Worm (Caenorhabditis elegans) whole organism, late embryonic: ENCODE measurements around the gene clec-176.

Experiments used
- C38D4.7 ChIP-seq: fragments of 200-800 bp; sonication (Bioruptor generic); optimal IDR thresholded peaks from 2 replicates; lab custom pipeline; 2018; ENCODE audit warnings: mild to moderate bottlenecking, missing genetic modification characterization, moderate library complexity, missing compliant biosample characterization
- F13H6.1 ChIP-seq: sonication (generic microtip); optimal IDR thresholded peaks from 2 replicates; lab custom pipeline; 2016; ENCODE audit warnings: missing genetic modification characterization, missing compliant biosample characterization
- K02D7.2 ChIP-seq: sonication (generic microtip); optimal IDR thresholded peaks from 2 replicates; lab custom pipeline; 2017; ENCODE audit warnings: mild to moderate bottlenecking, missing genetic modification characterization, missing compliant biosample characterization
- K09A11.1 ChIP-seq: sonication (generic microtip); optimal IDR thresholded peaks from 2 replicates; lab custom pipeline; 2017; ENCODE audit warnings: antibody characterized with exemption, mild to moderate bottlenecking, missing genetic modification characterization, missing compliant biosample characterization; ENCODE audit not compliant: insufficient read depth
- T23F11.4 ChIP-seq: fragments of 200-800 bp; sonication (Bioruptor generic); optimal IDR thresholded peaks from 2 replicates; lab custom pipeline; 2018; ENCODE audit warnings: mild to moderate bottlenecking, missing genetic modification characterization, missing compliant biosample characterization
- Y22D7AL.16 ChIP-seq: sonication (generic microtip); optimal IDR thresholded peaks from 2 replicates; lab custom pipeline; 2016; ENCODE audit warnings: missing genetic modification characterization, missing compliant biosample characterization
- ama-1 ChIP-seq: fragments of 150-350 bp; optimal IDR thresholded peaks from 2 replicates; lab custom pipeline; 2014
- ceh-14 ChIP-seq: sonication (generic microtip); optimal IDR thresholded peaks from 2 replicates; lab custom pipeline; 2016; ENCODE audit warnings: missing genotype, missing genetic modification characterization, missing compliant biosample characterization
- ceh-18 ChIP-seq: sonication (generic microtip); optimal IDR thresholded peaks from 2 replicates; lab custom pipeline; 2016; ENCODE audit warnings: missing genetic modification characterization, missing compliant biosample characterization
- ceh-2 ChIP-seq: sonication (generic microtip); optimal IDR thresholded peaks from 2 replicates; lab custom pipeline; 2016; ENCODE audit warnings: missing genotype, missing genetic modification characterization, missing compliant biosample characterization
- ceh-34 ChIP-seq: sonication (generic microtip); optimal IDR thresholded peaks from 2 replicates; lab custom pipeline; 2016; ENCODE audit warnings: mild to moderate bottlenecking, missing genetic modification characterization, missing compliant biosample characterization
- ceh-6 ChIP-seq: fragments of 200-800 bp; sonication (Bioruptor generic); optimal IDR thresholded peaks from 2 replicates; lab custom pipeline; 2018; ENCODE audit warnings: mild to moderate bottlenecking, missing genetic modification characterization, missing compliant biosample characterization
- elt-4 ChIP-seq: sonication (generic microtip); optimal IDR thresholded peaks from 2 replicates; lab custom pipeline; 2016; ENCODE audit warnings: missing genetic modification characterization, missing compliant biosample characterization
- ets-4 ChIP-seq: sonication (generic microtip); optimal IDR thresholded peaks from 2 replicates; lab custom pipeline; 2016; ENCODE audit warnings: missing genetic modification characterization, missing compliant biosample characterization
- eyg-1 ChIP-seq: sonication (generic microtip); optimal IDR thresholded peaks from 2 replicates; lab custom pipeline; 2016; ENCODE audit warnings: missing genotype, missing genetic modification characterization, missing compliant biosample characterization
- fax-1 ChIP-seq: sonication (generic microtip); optimal IDR thresholded peaks from 2 replicates; lab custom pipeline; 2016; ENCODE audit warnings: missing genotype, missing genetic modification characterization, missing compliant biosample characterization
- fkh-6 ChIP-seq: sonication (generic microtip); optimal IDR thresholded peaks from 2 replicates; lab custom pipeline; 2016; ENCODE audit warnings: missing genetic modification characterization, missing compliant biosample characterization
- hlh-15 ChIP-seq: sonication (generic microtip); optimal IDR thresholded peaks from 2 replicates; lab custom pipeline; 2016; ENCODE audit warnings: missing genetic modification characterization, missing compliant biosample characterization
- hlh-6 ChIP-seq: sonication (generic microtip); optimal IDR thresholded peaks from 2 replicates; lab custom pipeline; 2016; ENCODE audit warnings: missing genotype, missing genetic modification characterization, missing compliant biosample characterization
- hlh-8 ChIP-seq: sonication (generic microtip); optimal IDR thresholded peaks from 2 replicates; lab custom pipeline; 2016; ENCODE audit warnings: missing genotype, missing genetic modification characterization, missing compliant biosample characterization
- lin-11 ChIP-seq: fragments of 200-800 bp; sonication (Bioruptor generic); optimal IDR thresholded peaks from 2 replicates; lab custom pipeline; 2018; ENCODE audit warnings: mild to moderate bottlenecking, missing genetic modification characterization, missing compliant biosample characterization
- madf-2 ChIP-seq: sonication (generic microtip); optimal IDR thresholded peaks from 2 replicates; lab custom pipeline; 2017; ENCODE audit warnings: missing genetic modification characterization, missing compliant biosample characterization
- mec-3 ChIP-seq: sonication (generic microtip); optimal IDR thresholded peaks from 2 replicates; lab custom pipeline; 2016; ENCODE audit warnings: borderline replicate concordance, missing genetic modification characterization, missing compliant biosample characterization
- nhr-11 ChIP-seq: fragments of 150-350 bp; optimal IDR thresholded peaks from 2 replicates; lab custom pipeline; 2014; ENCODE audit warnings: missing biosample characterization, missing genetic modification characterization
- npax-4 ChIP-seq: sonication (generic microtip); optimal IDR thresholded peaks from 2 replicates; lab custom pipeline; 2016; ENCODE audit warnings: missing genetic modification characterization, missing compliant biosample characterization
- pat-9 ChIP-seq: fragments of 200-800 bp; sonication (Bioruptor generic); optimal IDR thresholded peaks from 2 replicates; lab custom pipeline; 2018; ENCODE audit warnings: mild to moderate bottlenecking, missing genetic modification characterization, moderate library complexity, missing compliant biosample characterization
- pax-1 ChIP-seq: fragments of 150-350 bp; optimal IDR thresholded peaks from 2 replicates; lab custom pipeline; 2014; ENCODE audit warnings: missing biosample characterization, missing genetic modification characterization
- pha-2 ChIP-seq: sonication (generic microtip); optimal IDR thresholded peaks from 2 replicates; lab custom pipeline; 2017; ENCODE audit warnings: mild to moderate bottlenecking, missing genetic modification characterization, missing compliant biosample characterization
- pqm-1 ChIP-seq: sonication (generic microtip); optimal IDR thresholded peaks from 2 replicates; lab custom pipeline; 2016; ENCODE audit warnings: missing genetic modification characterization, missing compliant biosample characterization
- pros-1 ChIP-seq: fragments of 150-350 bp; optimal IDR thresholded peaks from 2 replicates; lab custom pipeline; 2014; ENCODE audit warnings: missing biosample characterization, missing genetic modification reagents, missing genetic modification characterization
- rnt-1 ChIP-seq: sonication (generic microtip); optimal IDR thresholded peaks from 2 replicates; lab custom pipeline; 2016; ENCODE audit warnings: missing genetic modification characterization, missing compliant biosample characterization
- syd-9 ChIP-seq: sonication (generic microtip); optimal IDR thresholded peaks from 2 replicates; lab custom pipeline; 2016; ENCODE audit warnings: mild to moderate bottlenecking, missing genetic modification characterization, moderate library complexity, missing compliant biosample characterization
- tbx-2 ChIP-seq: sonication (generic microtip); optimal IDR thresholded peaks from 2 replicates; lab custom pipeline; 2016; ENCODE audit warnings: missing genetic modification characterization, missing compliant biosample characterization
- ttx-3 ChIP-seq: sonication (generic microtip); optimal IDR thresholded peaks from 2 replicates; lab custom pipeline; 2016; ENCODE audit warnings: missing genetic modification reagents, missing genetic modification characterization, missing compliant biosample characterization
- unc-3 ChIP-seq, 2 experiments: fragments of 200-800 bp in 1 of 2; sonication (Bioruptor generic) in 1 of 2; sonication (generic microtip) in 1 of 2; conservative IDR thresholded peaks in 1 of 2; optimal IDR thresholded peaks in 1 of 2; 2 replicates each; pipeline versions ENCODE4 v1.3.6 to Lab custom; 2016 to 2022; ENCODE audit warnings: missing compliant biosample characterization in 2 of 2, missing genetic modification characterization in 2 of 2, missing genetic modification reagents in 1 of 2

clec-176 gene

DNA sequence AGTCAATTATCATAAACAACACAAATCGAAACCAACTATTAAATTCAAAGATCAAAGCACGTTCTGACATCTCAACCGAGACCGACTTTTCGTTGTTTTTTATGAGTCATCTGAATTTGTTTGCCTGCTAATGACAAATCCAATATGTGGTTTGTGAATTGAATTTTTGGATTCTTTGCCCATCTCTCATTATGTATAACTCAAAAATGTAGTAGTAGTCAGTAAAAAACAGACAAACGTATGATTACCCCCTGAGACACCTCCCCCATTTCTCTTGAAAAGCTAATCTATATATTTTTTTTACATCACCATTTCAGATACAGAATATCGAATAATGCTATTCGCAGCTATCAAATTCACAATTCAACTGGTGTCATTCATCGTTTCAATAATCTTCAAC is 38.1 kb upstream of the clec-176 start, which contains the start of gene str-169:
Gene str-169, plus strand, starts transcription at position 301 of the 400 bp plus-strand sequence.
- no peak for TF ChIP-seq npax-4 (tag; lab: Kevin White, UChicago)
- TF ChIP-seq syd-9 (tag; lab: Kevin White, UChicago) = no peak
- TF ChIP-seq pqm-1 (tag; lab: Kevin White, UChicago) = no peak
- TF ChIP-seq ceh-18 (tag; lab: Kevin White, UChicago) = no peak
- TF ChIP-seq unc-3 (GFP tag; conservative IDR thresholded peaks at IDR 0.05; lab: Robert Waterston, UW) = no peak
- TF ChIP-seq unc-3 (tag; optimal IDR thresholded peaks at IDR 0.05; lab: Kevin White, UChicago) = no peak
- TF ChIP-seq pax-1 (tag; lab: Kevin White, UChicago) = no peak
- TF ChIP-seq pat-9 (tag; lab: Kevin White, UChicago) = no peak
- no peak for TF ChIP-seq ttx-3 (tag; lab: Kevin White, UChicago)
- TF ChIP-seq K09A11.1 (tag; lab: Kevin White, UChicago) = no peak
- no peak for TF ChIP-seq tbx-2 (tag; lab: Kevin White, UChicago)
- TF ChIP-seq nhr-11 = no peak
- no peak for TF ChIP-seq ceh-6 (GFP tag; lab: Kevin White, UChicago)
- TF ChIP-seq madf-2 (tag; lab: Kevin White, UChicago) = no peak
- TF ChIP-seq ceh-34 (tag; lab: Kevin White, UChicago) = no peak
- TF ChIP-seq elt-4 (tag; lab: Kevin White, UChicago) = no peak

DNA sequence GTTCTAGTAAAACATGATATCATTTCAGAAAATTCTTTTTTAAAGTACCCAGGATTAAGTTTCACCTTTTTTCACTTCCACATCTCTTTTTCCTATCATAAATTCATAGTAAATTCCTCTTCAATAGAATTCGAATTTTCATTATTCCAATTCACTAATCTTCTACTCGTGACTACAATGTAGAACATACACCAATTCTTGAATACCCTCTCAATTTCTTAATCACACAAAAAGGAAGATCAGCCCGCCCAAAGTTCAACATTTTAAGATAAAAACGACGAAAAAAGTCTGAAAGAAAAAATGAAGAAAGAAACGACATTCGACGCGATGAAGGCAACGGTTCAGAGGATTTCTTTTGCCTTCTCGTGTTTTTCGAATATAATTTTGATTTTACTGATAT is 30.0 kb upstream of the clec-176 start, which contains the start of gene str-163:
Gene str-163, plus strand, starts transcription at position 301 of the 400 bp plus-strand sequence.
- TF ChIP-seq K09A11.1 (tag; lab: Kevin White, UChicago) (no peak), K02D7.2 (tag; lab: Kevin White, UChicago) (no peak), tbx-2 (tag; lab: Kevin White, UChicago) (no peak), pat-9 (tag; lab: Kevin White, UChicago) (no peak), fkh-6 (tag; lab: Kevin White, UChicago) (no peak), hlh-8 (tag; lab: Kevin White, UChicago) (no peak), pqm-1 (tag; lab: Kevin White, UChicago) (no peak), hlh-6 (tag; lab: Kevin White, UChicago) (no peak)

DNA sequence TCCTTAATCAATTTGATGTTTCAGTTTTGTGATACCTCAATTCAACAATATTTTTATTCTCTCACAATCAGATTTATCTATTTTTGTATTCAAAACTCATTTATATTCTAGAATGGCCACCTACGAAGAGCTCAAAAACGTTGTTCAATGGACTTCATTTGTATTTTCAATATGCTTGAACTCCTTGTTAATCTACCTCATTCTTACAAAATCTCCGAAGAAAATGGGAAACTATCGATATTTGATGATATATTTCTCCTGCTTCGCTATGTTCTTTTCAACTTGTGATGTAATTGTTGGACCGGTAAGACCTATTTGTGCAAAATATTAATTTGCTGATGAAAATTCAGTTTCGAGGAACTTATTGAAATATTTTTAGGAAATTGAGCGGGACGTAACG is 23.2 kb upstream of the clec-176 start, which contains the start of gene str-164:
Gene str-164, plus strand, starts transcription at position 113 of the 400 bp plus-strand sequence.
- TF ChIP-seq pha-2 (tag; lab: Kevin White, UChicago) = no peak
- TF ChIP-seq ets-4 = no peak

DNA sequence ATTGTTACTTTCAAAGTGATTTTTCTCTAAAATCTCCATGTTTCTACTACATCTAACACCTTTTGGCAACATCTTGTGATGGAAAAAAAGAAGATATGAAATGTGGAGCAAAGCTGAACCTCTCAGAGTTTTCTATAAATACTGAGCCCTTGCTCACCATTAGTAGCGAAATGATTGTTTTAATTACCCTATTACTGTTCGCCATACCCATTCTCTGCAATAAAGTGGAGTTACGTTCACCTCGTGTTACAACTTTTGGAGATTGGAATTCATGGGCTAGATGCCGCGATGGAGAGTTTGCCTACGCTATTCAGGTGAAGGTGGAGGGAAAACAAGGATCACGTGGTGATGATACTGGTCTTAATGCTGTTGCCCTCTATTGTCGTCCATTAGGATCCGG is 20.0 kb upstream of the clec-176 start, which contains the start of gene txt-3:
Gene txt-3, plus strand, starts transcription at position 125 of the 400 bp plus-strand sequence.
- TF ChIP-seq ceh-18 (tag; lab: Kevin White, UChicago) = no peak
- TF ChIP-seq C38D4.7 = no peak
- TF ChIP-seq madf-2 (tag; lab: Kevin White, UChicago) = no peak
- TF ChIP-seq hlh-15 (tag; lab: Kevin White, UChicago) = no peak
- TF ChIP-seq ama-1 = no peak
- TF ChIP-seq T23F11.4 (GFP tag; lab: Kevin White, UChicago) = no peak
- TF ChIP-seq hlh-6 (tag; lab: Kevin White, UChicago) = no peak
- TF ChIP-seq mec-3 (tag; lab: Kevin White, UChicago) = no peak
- TF ChIP-seq lin-11 (tag; lab: Kevin White, UChicago) = no peak
- no peak for TF ChIP-seq ceh-2
- TF ChIP-seq fax-1 (tag; lab: Kevin White, UChicago) = no peak
- TF ChIP-seq Y22D7AL.16 (tag; lab: Kevin White, UChicago) = no peak
- no peak for TF ChIP-seq ceh-14 (tag; lab: Kevin White, UChicago)
- no peak for TF ChIP-seq F13H6.1 (tag; lab: Kevin White, UChicago)
- TF ChIP-seq pqm-1 (tag; lab: Kevin White, UChicago) = no peak
- TF ChIP-seq eyg-1 (tag; lab: Kevin White, UChicago) = no peak
- no peak for TF ChIP-seq npax-4 (tag; lab: Kevin White, UChicago)
- TF ChIP-seq rnt-1 = no peak
- TF ChIP-seq pros-1 = no peak
- TF ChIP-seq, all 69 proteins: peak for 0
